Worm (Caenorhabditis elegans) whole organism, L4 larva: ENCODE measurements around the gene fip-4.

ENCODE experiments used
- F26F4.8 ChIP-seq: fragments of 200-800 bp; sonication (Bioruptor generic); conservative IDR thresholded peaks from 2 replicates; pipeline ENCODE4 v1.3.6; 2022; ENCODE audit warnings: missing genetic modification characterization, missing compliant biosample characterization
- F37D6.2 ChIP-seq: sonication (generic microtip); optimal IDR thresholded peaks from 2 replicates; lab custom pipeline; 2016; ENCODE audit warnings: mild to moderate bottlenecking, missing genetic modification characterization, missing compliant biosample characterization
- T20F7.1 ChIP-seq: fragments of 200-800 bp; sonication (Bioruptor generic); optimal IDR thresholded peaks from 2 replicates; lab custom pipeline; 2018; ENCODE audit warnings: mild to moderate bottlenecking, missing genetic modification characterization, missing compliant biosample characterization
- Y48G9A.11 ChIP-seq: fragments of 200-800 bp; sonication (Bioruptor generic); IDR thresholded peaks from 2 replicates; pipeline ENCODE4 v1.3.6; 2022; ENCODE audit warnings: missing genetic modification reagents, missing genetic modification characterization, missing compliant biosample characterization
- Y5F2A.4 ChIP-seq: fragments of 200-800 bp; sonication (Bioruptor generic); optimal IDR thresholded peaks from 2 replicates; lab custom pipeline; 2018; ENCODE audit warnings: mild to moderate bottlenecking, missing genetic modification characterization, missing compliant biosample characterization
- aha-1 ChIP-seq: fragments of 150-350 bp; peaks from one replicate; lab custom pipeline; 2014; ENCODE audit warnings: missing biosample characterization, missing genetic modification characterization
- ama-1 ChIP-seq: fragments of 150-350 bp; optimal IDR thresholded peaks from 2 replicates; lab custom pipeline; 2014; ENCODE audit warnings: inconsistent platforms, mixed read lengths
- arid-1 ChIP-seq: fragments of 200-800 bp; sonication (Bioruptor generic); conservative IDR thresholded peaks from 2 replicates; pipeline ENCODE4 v1.3.6; 2022; ENCODE audit warnings: missing genetic modification reagents, missing genetic modification characterization, missing compliant biosample characterization
- ceh-20 ChIP-seq: fragments of 200-800 bp; sonication (Bioruptor generic); IDR thresholded peaks from 2 replicates; pipeline ENCODE4 v1.3.6; 2022; ENCODE audit warnings: missing genetic modification reagents, missing genetic modification characterization, missing compliant biosample characterization
- ceh-32 ChIP-seq: sonication (generic microtip); optimal IDR thresholded peaks from 2 replicates; lab custom pipeline; 2016; ENCODE audit warnings: mild to moderate bottlenecking, missing genetic modification characterization, missing compliant biosample characterization; ENCODE audit not compliant: poor library complexity
- ceh-82 ChIP-seq: sonication (generic microtip); optimal IDR thresholded peaks from 2 replicates; lab custom pipeline; 2017; ENCODE audit warnings: missing biosample characterization, missing genetic modification characterization
- ces-1 ChIP-seq: fragments of 150-350 bp; sonication (generic microtip); optimal IDR thresholded peaks from 4 replicates; lab custom pipeline; 2014; ENCODE audit warnings: missing biosample characterization, missing genetic modification reagents, missing genetic modification characterization
- cey-2 ChIP-seq: sonication (generic microtip); optimal IDR thresholded peaks from 3 replicates; lab custom pipeline; 2017; ENCODE audit warnings: missing genetic modification characterization, mild to moderate bottlenecking, missing compliant biosample characterization, antibody characterized with exemption, borderline replicate concordance; ENCODE audit not compliant: insufficient read depth
- daf-16 ChIP-seq, 3 experiments: sonication (generic microtip); optimal IDR thresholded peaks; 2 replicates each; lab custom pipeline; 2016 to 2017; ENCODE audit warnings: missing genetic modification characterization in 3 of 3, missing genetic modification reagents in 3 of 3, mild to moderate bottlenecking in 2 of 3, missing compliant biosample characterization in 2 of 3, missing biosample characterization in 1 of 3, moderate library complexity in 1 of 3
- daf-19 ChIP-seq: fragments of 200-800 bp; sonication (Bioruptor generic); conservative IDR thresholded peaks from 2 replicates; pipeline ENCODE4 v1.3.6; 2022; ENCODE audit warnings: missing genetic modification characterization, missing compliant biosample characterization
- dmd-6 ChIP-seq: fragments of 200-800 bp; sonication (Bioruptor generic); IDR thresholded peaks from 2 replicates; pipeline ENCODE4 v1.3.6; 2022; ENCODE audit warnings: missing genetic modification reagents, missing genetic modification characterization, missing compliant biosample characterization
- dmd-8 ChIP-seq: fragments of 200-800 bp; sonication (Bioruptor generic); IDR thresholded peaks from 2 replicates; pipeline ENCODE4 v1.3.6; 2022; ENCODE audit warnings: missing genetic modification characterization, missing compliant biosample characterization
- dve-1 ChIP-seq: sonication (generic microtip); optimal IDR thresholded peaks from 2 replicates; lab custom pipeline; 2017; ENCODE audit warnings: antibody characterized with exemption, mild to moderate bottlenecking, missing genetic modification characterization, missing compliant biosample characterization; ENCODE audit not compliant: insufficient read depth
- fkh-10 ChIP-seq: fragments of 150-350 bp; optimal IDR thresholded peaks from 2 replicates; lab custom pipeline; 2014; ENCODE audit warnings: missing biosample characterization, missing genetic modification reagents, missing genetic modification characterization
- hlh-11 ChIP-seq: fragments of 200-800 bp; sonication (Bioruptor generic); optimal IDR thresholded peaks from 2 replicates; lab custom pipeline; 2018; ENCODE audit warnings: mild to moderate bottlenecking, missing genetic modification characterization, missing compliant biosample characterization
- lin-1 ChIP-seq: fragments of 200-800 bp; sonication (Bioruptor generic); IDR thresholded peaks from 2 replicates; pipeline ENCODE4 v1.3.6; 2022; ENCODE audit warnings: missing genetic modification reagents, missing genetic modification characterization, missing compliant biosample characterization
- lin-13 ChIP-seq: fragments of 150-350 bp; optimal IDR thresholded peaks from 2 replicates; lab custom pipeline; 2014; ENCODE audit warnings: missing biosample characterization, missing genetic modification reagents, missing genetic modification characterization
- lin-15B ChIP-seq: fragments of 150-350 bp; sonication (generic microtip); optimal IDR thresholded peaks from 3 replicates; lab custom pipeline; 2014; ENCODE audit warnings: missing biosample characterization, missing genetic modification characterization
- lin-29 ChIP-seq: fragments of 200-800 bp; sonication (Bioruptor generic); IDR thresholded peaks from 2 replicates; pipeline ENCODE4 v1.3.6; 2022; ENCODE audit warnings: missing genetic modification reagents, missing genetic modification characterization, missing compliant biosample characterization
- lin-38 ChIP-seq: fragments of 200-800 bp; sonication (Bioruptor generic); IDR thresholded peaks from 2 replicates; pipeline ENCODE4 v1.3.6; 2022; ENCODE audit warnings: missing genetic modification reagents, missing genetic modification characterization, missing compliant biosample characterization
- lin-39 ChIP-seq: fragments of 150-350 bp; optimal IDR thresholded peaks from 2 replicates; lab custom pipeline; 2014; ENCODE audit warnings: missing biosample characterization, missing genetic modification reagents, missing genetic modification characterization
- lir-3 ChIP-seq: sonication (generic microtip); optimal IDR thresholded peaks from 2 replicates; lab custom pipeline; 2016; ENCODE audit warnings: mild to moderate bottlenecking, missing genetic modification characterization, missing compliant biosample characterization
- madf-9 ChIP-seq: fragments of 200-800 bp; sonication (Bioruptor generic); conservative IDR thresholded peaks from 2 replicates; pipeline ENCODE4 v1.3.6; 2022; ENCODE audit warnings: missing genetic modification reagents, missing genetic modification characterization, missing compliant biosample characterization
- mdl-1 ChIP-seq, 2 experiments: fragments of 150-350 bp in 1 of 2; sonication (generic microtip) in 1 of 2; optimal IDR thresholded peaks; 2 replicates each; lab custom pipeline; 2014 to 2017; ENCODE audit warnings: missing biosample characterization in 2 of 2, missing genetic modification characterization in 2 of 2
- mdt-29 ChIP-seq: fragments of 200-800 bp; sonication (Bioruptor generic); IDR thresholded peaks from 2 replicates; pipeline ENCODE4 v1.3.6; 2022; ENCODE audit warnings: missing genetic modification reagents, missing genetic modification characterization, missing compliant biosample characterization
- mep-1 ChIP-seq: fragments of 150-350 bp; sonication (generic microtip); optimal IDR thresholded peaks from 3 replicates; lab custom pipeline; 2014; ENCODE audit warnings: missing biosample characterization, missing genetic modification characterization
- mes-2 ChIP-seq: sonication (generic microtip); optimal IDR thresholded peaks from 2 replicates; lab custom pipeline; 2016; ENCODE audit warnings: missing genotype, mild to moderate bottlenecking, missing genetic modification characterization, missing compliant biosample characterization; ENCODE audit not compliant: poor library complexity, severe bottlenecking
- mxl-2 ChIP-seq: fragments of 200-800 bp; sonication (Bioruptor generic); conservative IDR thresholded peaks from 2 replicates; pipeline ENCODE4 v1.3.6; 2022; ENCODE audit warnings: missing genetic modification reagents, missing genetic modification characterization, missing compliant biosample characterization
- nhr-102 ChIP-seq: sonication (generic microtip); optimal IDR thresholded peaks from 2 replicates; lab custom pipeline; 2016; ENCODE audit warnings: mild to moderate bottlenecking, missing genetic modification characterization, moderate library complexity, missing compliant biosample characterization
- nhr-11 ChIP-seq: fragments of 150-350 bp; optimal IDR thresholded peaks from 2 replicates; lab custom pipeline; 2014; ENCODE audit warnings: missing biosample characterization, missing genetic modification characterization
- nhr-25 ChIP-seq: sonication (generic microtip); optimal IDR thresholded peaks from 2 replicates; lab custom pipeline; 2017; ENCODE audit warnings: missing genetic modification characterization, mild to moderate bottlenecking, missing compliant biosample characterization, antibody characterized with exemption, moderate library complexity, borderline replicate concordance; ENCODE audit not compliant: insufficient read depth
- nhr-77 ChIP-seq: fragments of 150-350 bp; optimal IDR thresholded peaks from 2 replicates; lab custom pipeline; 2014; ENCODE audit warnings: missing biosample characterization, missing genetic modification characterization
- saeg-2 ChIP-seq: fragments of 200-800 bp; sonication (Bioruptor generic); IDR thresholded peaks from 2 replicates; pipeline ENCODE4 v1.3.6; 2022; ENCODE audit warnings: missing genetic modification reagents, missing genetic modification characterization, missing compliant biosample characterization
- snpc-4 ChIP-seq: fragments of 150-350 bp; optimal IDR thresholded peaks from 2 replicates; lab custom pipeline; 2014; ENCODE audit warnings: missing biosample characterization, missing genetic modification characterization
- spr-1 ChIP-seq: sonication (generic microtip); optimal IDR thresholded peaks from 2 replicates; lab custom pipeline; 2016; ENCODE audit warnings: mild to moderate bottlenecking, missing genetic modification characterization, missing compliant biosample characterization
- tag-97 ChIP-seq: fragments of 200-800 bp; sonication (Bioruptor generic); IDR thresholded peaks from 2 replicates; pipeline ENCODE4 v1.3.6; 2022; ENCODE audit warnings: missing genetic modification characterization, missing compliant biosample characterization
- unc-39 ChIP-seq: sonication (generic microtip); optimal IDR thresholded peaks from 2 replicates; lab custom pipeline; 2017; ENCODE audit warnings: missing biosample characterization, missing genetic modification characterization
- unc-62 ChIP-seq, 3 experiments: fragments of 150-350 bp in 1 of 3; sonication (generic microtip); optimal IDR thresholded peaks in 2 of 3; peaks in 1 of 3; 1 replicate in 1 of 3; 2 replicates in 2 of 3; lab custom pipeline; 2014 to 2017; ENCODE audit warnings: missing biosample characterization in 3 of 3, missing genetic modification characterization in 3 of 3, missing genetic modification reagents in 3 of 3, missing genotype in 1 of 3
- vab-7 ChIP-seq: fragments of 200-800 bp; sonication (Bioruptor generic); IDR thresholded peaks from 2 replicates; pipeline ENCODE4 v1.3.6; 2022; ENCODE audit warnings: missing genetic modification reagents, missing genetic modification characterization, missing compliant biosample characterization
- zfp-2 ChIP-seq: sonication (generic microtip); optimal IDR thresholded peaks from 2 replicates; lab custom pipeline; 2016; ENCODE audit warnings: mild to moderate bottlenecking, missing genetic modification characterization, missing compliant biosample characterization
- zip-11 ChIP-seq: fragments of 200-800 bp; sonication (Bioruptor generic); IDR thresholded peaks from 2 replicates; pipeline ENCODE4 v1.3.6; 2022; ENCODE audit warnings: missing genetic modification characterization, missing compliant biosample characterization
- zip-2 ChIP-seq: fragments of 150-350 bp; optimal IDR thresholded peaks from 2 replicates; lab custom pipeline; 2014; ENCODE audit warnings: missing biosample characterization, missing genetic modification characterization
- ztf-11 ChIP-seq: fragments of 150-350 bp; optimal IDR thresholded peaks from 2 replicates; lab custom pipeline; 2014; ENCODE audit warnings: missing biosample characterization, missing genetic modification characterization

Gene fip-4

DNA sequence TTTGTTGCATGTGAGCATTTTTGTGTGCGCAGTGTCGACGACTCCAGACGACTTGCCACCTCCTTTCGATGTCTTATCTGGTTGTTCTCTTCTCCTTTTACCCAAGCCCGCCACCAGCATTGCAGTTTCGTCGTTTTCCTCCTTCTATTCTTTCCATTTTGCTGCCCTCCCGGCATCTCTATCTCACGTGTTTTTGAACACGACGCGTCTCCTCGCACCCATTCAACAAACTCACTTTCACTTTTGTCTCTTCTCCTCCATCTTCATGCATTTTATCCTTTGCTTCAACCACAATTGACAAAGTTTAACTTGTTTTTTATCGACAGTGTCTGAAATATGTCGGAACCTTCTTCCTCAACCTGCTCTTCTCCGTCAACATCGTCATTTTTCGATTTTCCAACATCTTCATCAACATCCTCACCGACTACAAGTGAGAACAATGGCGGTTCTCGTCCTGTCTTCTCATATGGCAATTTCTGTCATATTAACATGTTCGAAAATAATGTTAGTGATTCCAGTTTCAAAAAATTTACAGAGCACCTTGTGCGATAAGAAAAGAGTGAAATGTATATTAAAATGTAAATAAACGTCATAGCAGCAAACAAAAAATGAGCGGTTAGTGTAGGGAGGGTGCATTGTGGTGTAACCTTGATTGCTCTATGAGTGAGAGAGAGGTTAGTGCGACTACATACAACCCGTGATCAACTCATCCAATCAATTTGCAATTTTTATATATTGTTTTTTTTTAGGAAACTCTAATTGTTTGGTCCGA is at the start of gene fip-4 (continued):
- TF ChIP-seq zip-2 (tag; lab: Kevin White, UChicago), result no peak
- no peak for TF ChIP-seq daf-19 (GFP tag; lab: Robert Waterston, UW)
- no peak for TF ChIP-seq dmd-8
- TF ChIP-seq mep-1, result peak; percentile 26
- no peak for TF ChIP-seq ces-1
- TF ChIP-seq lin-1, result no peak
- TF ChIP-seq lin-13 (GFP tag; lab: Kevin White, UChicago), result no peak
- peak; percentile 76 for TF ChIP-seq aha-1
- peak; percentile 67; the same call in 1 of the 2 replicates for TF ChIP-seq mxl-2 (GFP tag; lab: Robert Waterston, UW)
- TF ChIP-seq hlh-11 (tag; lab: Kevin White, UChicago), result peak; percentile 45
- TF ChIP-seq mdt-29, result no peak
- TF ChIP-seq dmd-6 (GFP tag; lab: Robert Waterston, UW), result peak; percentile 60
- no peak for TF ChIP-seq fkh-10 (GFP tag; lab: Kevin White, UChicago)
- no peak for TF ChIP-seq F26F4.8 (GFP tag; lab: Robert Waterston, UW)
- peak; percentile 12 for TF ChIP-seq cey-2 (tag; lab: Kevin White, UChicago)
- TF ChIP-seq T20F7.1 (GFP tag; lab: Kevin White, UChicago), result no peak
- TF ChIP-seq lin-38 (GFP tag; lab: Robert Waterston, UW), result no peak
- no peak for TF ChIP-seq lin-29
- no peak for TF ChIP-seq tag-97
- TF ChIP-seq unc-39, result no peak
- no peak for TF ChIP-seq zip-11 (GFP tag; lab: Robert Waterston, UW)
- TF ChIP-seq, all 104 proteins: peak for 19

DNA sequence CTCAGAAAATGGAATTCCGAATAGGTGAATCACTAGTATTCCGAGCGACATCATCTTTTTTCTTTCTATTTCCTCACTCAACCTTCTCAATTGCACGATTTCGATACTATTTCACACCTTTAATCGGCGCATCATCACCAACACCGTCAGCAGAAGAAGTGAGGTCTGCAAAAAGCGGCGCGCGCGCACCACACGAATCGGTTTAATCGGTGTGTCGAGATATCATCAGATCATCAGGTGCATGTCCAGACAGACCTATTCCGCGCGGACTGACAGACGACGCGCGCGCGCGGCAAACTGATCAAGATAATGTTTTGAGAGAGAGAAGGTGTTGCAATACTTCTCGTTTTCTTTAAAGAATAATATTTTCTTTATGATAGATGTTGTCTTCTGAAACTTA is 49.4 kb upstream of the fip-4 start:
- TF ChIP-seq lin-39 (tag; lab: Kevin White, UChicago), result no peak
- no peak for TF ChIP-seq vab-7 (GFP tag; lab: Robert Waterston, UW)
- TF ChIP-seq madf-9, result peak; percentile 48; the same call in 1 of the 2 replicates
- TF ChIP-seq nhr-25, result no peak
- TF ChIP-seq zip-11 (GFP tag; lab: Robert Waterston, UW), result no peak
- TF ChIP-seq zfp-2 (tag; lab: Kevin White, UChicago), result no peak
- no peak for TF ChIP-seq lir-3 (tag; lab: Kevin White, UChicago)
- TF ChIP-seq ztf-11 (tag; lab: Kevin White, UChicago), result no peak
- TF ChIP-seq unc-39, result no peak
- peak in 1 of 2 experiments; percentile 7 for TF ChIP-seq mdl-1 (tag; optimal IDR thresholded peaks at IDR 0.05; lab: Kevin White, UChicago)
- TF ChIP-seq ceh-32, result no peak
- TF ChIP-seq lin-29, result no peak
- no peak for TF ChIP-seq nhr-77 (tag; lab: Kevin White, UChicago)
- TF ChIP-seq F37D6.2 (tag; lab: Kevin White, UChicago), result no peak
- no peak for TF ChIP-seq ceh-82 (tag; lab: Kevin White, UChicago)
- TF ChIP-seq saeg-2 (GFP tag; lab: Robert Waterston, UW), result no peak
- TF ChIP-seq daf-16 (GFP tag; optimal IDR thresholded peaks at IDR 0.05; lab: Kevin White, UChicago), result no peak
- TF ChIP-seq daf-16 (tag; optimal IDR thresholded peaks at IDR 0.05; lab: Kevin White, UChicago), result no peak
- TF ChIP-seq mes-2, result peak; percentile 19
- peak; percentile 54 for TF ChIP-seq hlh-11 (tag; lab: Kevin White, UChicago)
- no peak for TF ChIP-seq ama-1 (lab: Kevin White, UChicago)
- no peak for TF ChIP-seq nhr-102 (tag; lab: Kevin White, UChicago)
- TF ChIP-seq dve-1 (tag; lab: Kevin White, UChicago), result no peak
- TF ChIP-seq nhr-11 (tag; lab: Kevin White, UChicago), result no peak
- no peak for TF ChIP-seq arid-1 (GFP tag; lab: Robert Waterston, UW)
- no peak for TF ChIP-seq unc-62 (GFP tag; optimal IDR thresholded peaks at IDR 0.05 in 1 of 2; lab: Kevin White, UChicago)
- TF ChIP-seq unc-62 (tag; optimal IDR thresholded peaks at IDR 0.05; lab: Kevin White, UChicago), result no peak
- TF ChIP-seq lin-15B, result no peak
- no peak for TF ChIP-seq Y48G9A.11 (GFP tag; lab: Robert Waterston, UW)
- TF ChIP-seq ceh-20 (GFP tag; lab: Robert Waterston, UW), result no peak
- no peak for TF ChIP-seq spr-1 (tag; lab: Kevin White, UChicago)
- no peak for TF ChIP-seq Y5F2A.4 (GFP tag; lab: Kevin White, UChicago)
- no peak for TF ChIP-seq snpc-4 (tag; lab: Kevin White, UChicago)
- TF ChIP-seq F26F4.8 (GFP tag; lab: Robert Waterston, UW), result no peak
